Worm (Caenorhabditis elegans): ENCODE results near the gene Y45F10B.8.

ce11 chrIV:13548188-13548587, 29.9 kb downstream of the Y45F10B.8 start, which contains the start of gene F52G2.3:
- TF ChIP-seq ama-1 (optimal IDR thresholded peaks at IDR 0.05) = no peak
- TF ChIP-seq B0310.2 (tag; optimal IDR thresholded peaks at IDR 0.05) = no peak
- no peak for TF ChIP-seq ceh-13 (GFP tag; optimal IDR thresholded peaks at IDR 0.05)
- no peak for TF ChIP-seq scrt-1 (GFP tag; IDR thresholded peaks at IDR 0.05)
- no peak for TF ChIP-seq hnd-1 (tag; optimal IDR thresholded peaks at IDR 0.05)
- no peak for TF ChIP-seq sea-1 (GFP tag; conservative IDR thresholded peaks at IDR 0.05)
- TF ChIP-seq hmbx-1 (tag; optimal IDR thresholded peaks at IDR 0.05) = no peak
- TF ChIP-seq tra-4 (tag; optimal IDR thresholded peaks at IDR 0.05) = no peak
- TF ChIP-seq ets-7 (tag; optimal IDR thresholded peaks at IDR 0.05) = no peak
- no peak for TF ChIP-seq flt-1 (GFP tag; IDR thresholded peaks at IDR 0.05)
- TF ChIP-seq F13C5.2 (tag; optimal IDR thresholded peaks at IDR 0.05) = no peak
- no peak for TF ChIP-seq ceh-36 (tag; optimal IDR thresholded peaks at IDR 0.05)
- no peak for TF ChIP-seq tbx-11 (GFP tag; IDR thresholded peaks at IDR 0.05)
- TF ChIP-seq tbx-37 (GFP tag; conservative IDR thresholded peaks at IDR 0.05) = no peak
